Fruit fly (Drosophila melanogaster): Measurements from ENCODE around the gene TrxT.

- no peak for TF ChIP-seq dmrt99B (tag; optimal IDR thresholded peaks at IDR 0.05)
- TF ChIP-seq Ptx1 (GFP tag; IDR thresholded peaks at IDR 0.05), result peak; percentile 36; the same call in 1 of the 2 replicates
- TF ChIP-seq CG12744 (GFP tag; optimal IDR thresholded peaks at IDR 0.05), result peak; percentile 47
- no peak for TF ChIP-seq NK7.1 (GFP tag; optimal IDR thresholded peaks at IDR 0.05)
- TF ChIP-seq en (GFP tag; optimal IDR thresholded peaks at IDR 0.05), result no peak
- TF ChIP-seq ttk (GFP tag; IDR thresholded peaks at IDR 0.05), result no peak
Measured at dm6 chrX:5308963-5309362, 2.7 kb downstream of the TrxT start, which contains the start of the genes Cdk7 and snf.

Measured in whole organism, embryonic.